Worm (Caenorhabditis elegans) whole organism, L4/young adult: Measurements from ENCODE around the gene inf-1.
A peak's percentile ranks its signal among the peaks of the same experiment; 100 is the strongest.

Experiments
- W03F9.2 ChIP-seq: fragments of 150-350 bp; optimal IDR thresholded peaks from 2 replicates; lab custom pipeline; 2014; ENCODE audit warnings: missing biosample characterization, missing genetic modification characterization
- dao-5 ChIP-seq: sonication (generic microtip); optimal IDR thresholded peaks from 2 replicates; lab custom pipeline; 2016; ENCODE audit warnings: missing genotype, missing genetic modification characterization, moderate library complexity, missing compliant biosample characterization
- him-1 ChIP-seq: sonication (generic microtip); optimal IDR thresholded peaks from 2 replicates; lab custom pipeline; 2016; ENCODE audit warnings: missing genotype, missing genetic modification reagents, missing genetic modification characterization, missing compliant biosample characterization

Gene inf-1

DNA sequence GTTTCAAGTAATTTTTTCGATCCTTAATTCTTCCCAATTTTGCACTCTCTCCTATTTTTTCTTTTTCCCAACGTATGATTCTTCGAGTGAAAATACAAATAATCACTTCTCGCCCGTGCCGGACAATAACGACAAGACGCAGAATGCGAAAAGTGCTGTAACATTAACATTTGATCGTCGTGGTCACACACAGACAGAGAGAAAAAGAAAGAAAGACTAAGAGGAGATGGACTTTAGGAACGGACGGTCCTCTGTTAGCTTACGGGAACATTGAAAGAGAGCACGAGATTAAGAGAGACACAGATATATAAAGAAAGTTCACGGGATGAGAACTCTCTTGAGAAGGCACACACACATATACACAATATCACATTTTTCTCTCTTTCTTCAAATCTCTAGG is 18.0 kb downstream of the inf-1 start:
- no peak for TF ChIP-seq dao-5 (tag; lab: Kevin White, UChicago)
- TF ChIP-seq him-1 (tag; lab: Kevin White, UChicago) = no peak
- no peak for TF ChIP-seq W03F9.2

DNA sequence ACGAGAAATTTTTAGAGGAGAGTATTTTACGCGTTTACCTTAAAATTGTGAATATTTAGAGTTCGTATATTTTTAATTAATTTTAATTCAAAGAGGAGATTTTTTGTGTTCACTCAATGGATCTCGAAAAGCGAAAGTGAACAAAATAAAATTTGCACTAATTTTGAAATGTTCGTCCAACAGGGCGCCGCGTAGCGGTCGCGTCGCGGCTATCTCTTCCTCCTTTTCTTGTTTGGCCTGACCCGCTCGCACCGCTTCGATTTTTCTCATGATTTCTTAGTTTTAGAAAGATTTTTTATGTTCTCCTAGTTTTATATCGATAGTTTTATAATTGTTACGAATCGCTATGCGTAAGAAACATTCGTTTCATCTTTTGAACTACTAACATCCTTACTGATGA is 21.5 kb downstream of the inf-1 start:
- TF ChIP-seq him-1 (tag; lab: Kevin White, UChicago) (no peak), dao-5 (tag; lab: Kevin White, UChicago) (no peak), W03F9.2 (no peak)

- no peak for TF ChIP-seq W03F9.2
Observed at ce11 chrIII:6953373-6953772, 23.4 kb downstream of the inf-1 start.

DNA sequence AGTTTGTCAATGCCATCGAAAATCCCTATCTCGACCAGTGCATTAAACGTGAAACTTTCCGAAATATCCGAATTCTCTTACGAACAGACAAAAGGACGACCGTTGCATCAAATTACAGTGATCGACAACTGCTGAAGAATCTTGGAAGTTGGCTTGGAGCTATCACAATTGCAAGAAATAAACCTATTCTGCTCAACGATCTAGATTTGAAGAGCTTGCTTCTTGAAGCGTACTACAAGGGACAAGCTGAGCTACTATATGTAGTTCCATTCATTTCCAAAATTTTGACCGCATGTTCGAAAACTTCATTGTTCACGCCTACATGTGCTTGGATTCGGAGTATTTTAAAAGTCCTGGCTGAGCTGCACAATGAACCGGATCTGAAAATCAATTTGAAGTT is 24.0 kb downstream of the inf-1 start:
- TF ChIP-seq W03F9.2 (no peak), dao-5 (tag; lab: Kevin White, UChicago) (no peak), him-1 (tag; lab: Kevin White, UChicago) (no peak)

DNA sequence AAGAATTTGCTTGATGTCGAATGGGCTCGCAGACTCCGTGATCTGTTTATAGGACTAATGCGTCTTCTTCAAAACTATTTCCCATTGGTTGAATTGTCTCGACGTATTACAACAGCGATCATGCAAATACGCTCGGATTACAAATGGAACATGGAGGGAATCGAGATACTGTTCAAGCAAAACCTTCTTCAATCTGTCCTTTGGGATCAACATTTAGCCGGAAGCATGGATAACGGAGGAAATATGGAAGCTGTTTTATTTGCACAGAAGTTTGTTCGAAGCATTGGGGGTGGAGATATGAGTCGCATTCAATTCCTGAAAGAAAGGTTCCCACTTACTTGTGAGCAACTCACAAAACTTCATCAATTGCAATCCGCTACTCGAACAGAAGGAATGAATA is 25.8 kb downstream of the inf-1 start:
- TF ChIP-seq him-1 (tag; lab: Kevin White, UChicago) = no peak
- TF ChIP-seq W03F9.2 = no peak
- no peak for TF ChIP-seq dao-5 (tag; lab: Kevin White, UChicago)

DNA sequence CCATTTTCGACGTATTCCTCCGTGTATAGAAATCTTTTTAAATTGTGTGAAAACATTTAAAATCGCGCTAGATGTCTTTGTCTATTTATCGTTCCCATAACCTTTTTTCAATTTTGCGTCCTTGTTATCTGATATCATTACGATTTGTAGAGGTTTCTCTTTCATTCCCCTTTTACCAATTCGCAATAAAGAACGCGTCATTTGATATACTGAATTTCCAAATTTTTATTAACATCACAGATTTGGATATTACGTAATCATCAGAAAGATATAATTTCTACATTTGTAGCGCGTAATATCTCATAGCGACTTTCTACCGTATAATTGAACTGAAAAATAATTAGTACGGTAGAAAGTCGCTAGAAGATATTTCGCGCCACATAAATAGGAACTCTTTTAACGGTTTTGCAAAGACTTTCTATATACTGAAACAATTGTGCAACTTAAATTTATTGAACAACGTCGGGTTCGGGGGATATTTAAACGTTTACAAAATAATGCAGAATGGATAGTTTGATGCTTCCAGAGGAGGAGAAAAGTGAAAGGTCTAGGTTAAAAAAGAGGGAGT is 28.8 kb downstream of the inf-1 start:
- no peak for TF ChIP-seq him-1 (tag; lab: Kevin White, UChicago)
- no peak for TF ChIP-seq W03F9.2
- no peak for TF ChIP-seq dao-5 (tag; lab: Kevin White, UChicago)

DNA sequence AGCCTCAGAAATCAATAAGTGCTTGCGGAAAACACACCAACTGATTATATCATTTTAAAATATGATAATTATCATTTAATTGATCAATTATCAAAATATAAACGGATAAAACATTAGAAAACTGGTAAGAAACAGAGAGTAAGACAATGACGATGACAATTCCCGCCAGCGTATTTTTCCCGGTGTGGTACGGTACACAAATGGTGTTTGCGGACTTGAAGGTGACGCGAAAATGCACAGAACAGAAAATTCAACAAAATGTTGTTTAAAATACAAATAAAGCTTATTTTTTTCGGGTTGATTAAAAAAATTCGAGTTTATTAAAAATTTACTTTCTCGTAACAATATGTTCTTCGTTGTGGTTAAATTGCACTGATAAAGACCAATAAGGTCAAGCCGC is 31.2 kb downstream of the inf-1 start:
- TF ChIP-seq dao-5 (tag; lab: Kevin White, UChicago) (no peak), W03F9.2 (peak; percentile 42)

ce11 chrIII:6961937-6962504 is 32.1 kb downstream of the inf-1 start, which contains the start of the genes rpn-6.1 and F57B9.1:
rpn-6.1 (minus strand) TSS chrIII:6962001.
F57B9.1 (plus strand) TSS chrIII:6962090.
- no peak for TF ChIP-seq W03F9.2
- TF ChIP-seq him-1 (tag; lab: Kevin White, UChicago) = no peak
- TF ChIP-seq dao-5 (tag; lab: Kevin White, UChicago) = no peak

DNA sequence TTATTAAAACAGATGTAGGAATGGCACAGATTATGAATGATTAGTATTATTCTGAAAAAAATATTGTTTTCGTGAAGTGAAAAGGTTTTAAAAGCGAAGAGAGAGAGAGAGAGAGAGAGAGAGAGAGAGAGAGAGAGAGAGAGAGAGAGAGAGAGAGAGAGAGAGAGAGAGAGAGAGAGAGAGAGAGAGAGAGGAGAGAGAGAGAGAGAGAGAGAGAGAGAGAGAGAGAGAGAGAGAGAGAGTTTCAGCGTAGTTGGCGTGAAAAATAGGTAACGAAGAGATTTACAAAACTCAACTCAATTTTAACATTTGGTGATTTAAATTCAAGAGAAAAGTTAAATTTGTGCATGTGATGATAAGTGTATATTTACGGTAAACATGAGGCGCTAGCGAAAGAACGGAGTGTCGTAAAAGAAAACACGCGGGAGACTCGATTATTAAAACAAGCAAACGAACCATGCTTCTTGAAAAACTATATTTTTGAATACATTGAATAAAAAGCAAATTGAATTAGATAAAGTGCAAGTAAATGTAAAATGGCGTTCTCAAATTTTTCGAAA is 38.2 kb downstream of the inf-1 start, which contains the start of gene panl-2:
panl-2 (minus strand) TSS at position 51 of the 560 bp plus-strand sequence.
- TF ChIP-seq him-1 (tag; lab: Kevin White, UChicago) (no peak), W03F9.2 (no peak), dao-5 (tag; lab: Kevin White, UChicago) (no peak)

ce11 chrIII:6968655-6969054 is 38.7 kb downstream of the inf-1 start:
- TF ChIP-seq him-1 (tag; lab: Kevin White, UChicago) (no peak), dao-5 (tag; lab: Kevin White, UChicago) (no peak), W03F9.2 (no peak)

ce11 chrIII:6969090-6969489 is 39.2 kb downstream of the inf-1 start, which contains the start of gene F31E3.12:
F31E3.12 (plus strand) TSS chrIII:6969390.
- TF ChIP-seq W03F9.2 (no peak), him-1 (tag; lab: Kevin White, UChicago) (no peak), dao-5 (tag; lab: Kevin White, UChicago) (no peak)

DNA sequence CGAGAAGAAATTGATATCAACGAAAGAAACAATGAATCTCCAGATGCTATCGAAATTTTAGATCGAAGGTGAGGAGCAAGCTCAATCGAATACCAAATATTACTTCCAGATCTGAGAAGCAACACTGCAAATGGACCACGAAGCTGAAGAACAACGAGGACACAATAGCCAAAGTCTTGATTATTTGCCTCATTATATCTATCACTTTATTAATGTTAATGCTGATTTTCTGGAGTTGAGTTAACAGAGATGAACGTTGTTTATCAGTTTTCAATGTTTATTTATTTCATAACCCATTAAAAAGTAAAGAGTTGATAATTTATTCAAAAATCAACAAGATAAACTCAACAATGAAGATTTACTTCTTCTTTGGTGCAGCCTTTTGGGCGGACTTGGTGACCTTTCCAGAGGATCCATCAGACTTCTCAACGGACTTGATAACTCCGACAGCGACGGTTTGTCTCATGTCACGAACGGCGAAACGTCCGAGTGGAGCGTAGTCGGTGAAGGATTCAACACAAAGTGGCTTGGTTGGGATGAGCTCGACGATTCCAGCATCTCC is 39.9 kb downstream of the inf-1 start:
- peak; percentile 50 for TF ChIP-seq W03F9.2
- TF ChIP-seq him-1 (tag; lab: Kevin White, UChicago) = no peak
- peak; percentile 25 for TF ChIP-seq dao-5 (tag; lab: Kevin White, UChicago)

DNA sequence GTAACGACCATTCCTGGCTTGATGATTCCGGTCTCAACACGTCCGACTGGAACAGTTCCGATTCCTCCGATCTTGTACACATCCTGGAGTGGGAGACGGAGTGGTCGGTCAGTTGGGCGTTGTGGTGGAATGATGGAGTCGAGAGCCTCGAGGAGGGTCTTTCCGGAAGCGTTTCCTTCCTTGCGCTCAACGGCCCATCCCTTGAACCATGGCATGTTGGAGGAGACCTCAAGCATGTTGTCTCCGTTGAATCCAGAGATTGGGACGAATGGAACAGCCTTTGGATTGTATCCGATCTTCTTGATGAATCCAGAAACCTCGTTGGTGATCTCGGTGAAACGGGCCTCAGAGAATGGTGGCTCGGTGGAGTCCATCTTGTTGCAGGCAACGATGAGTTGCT is 40.8 kb downstream of the inf-1 start:
- TF ChIP-seq him-1 (tag; lab: Kevin White, UChicago) = no peak

DNA sequence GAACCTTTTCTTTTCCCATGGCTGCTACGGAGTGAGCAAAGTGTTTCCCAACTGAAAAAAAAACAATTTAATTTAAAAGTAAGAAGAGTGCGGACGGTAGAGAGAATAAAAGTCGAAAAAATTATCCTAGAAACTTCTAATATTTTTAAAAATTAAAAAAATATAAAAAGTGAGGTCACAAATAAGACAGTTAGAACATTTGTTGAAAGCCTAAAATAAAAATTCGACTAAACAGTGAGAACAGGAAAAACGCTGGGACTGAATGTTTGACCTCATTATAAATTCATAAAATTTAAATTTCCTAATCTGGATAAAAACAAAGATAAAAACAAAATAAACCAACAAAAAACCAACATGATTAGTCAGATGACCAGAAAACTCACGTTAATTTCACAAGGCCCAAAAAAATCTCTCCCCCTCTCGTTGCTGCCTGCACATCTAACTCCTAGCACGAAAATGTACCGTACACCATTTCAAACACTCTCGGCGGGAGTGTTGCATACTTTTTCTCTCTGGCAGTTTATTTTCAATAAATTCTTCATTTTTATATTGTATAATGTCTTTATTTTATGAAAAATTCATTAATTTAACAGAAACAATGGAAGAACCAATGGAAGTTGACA is 41.8 kb downstream of the inf-1 start, which contains the start of the genes eef-1A.1 and rfc-4:
eef-1A.1 (minus strand) TSS at position 51 of the 623 bp plus-strand sequence.
rfc-4 (plus strand) TSS at position 592 of the 623 bp plus-strand sequence.
- TF ChIP-seq him-1 (tag; lab: Kevin White, UChicago) (peak; percentile 80), W03F9.2 (peak; percentile 97), dao-5 (tag; lab: Kevin White, UChicago) (no peak)
